Worm (Caenorhabditis elegans) whole organism, young adult: ENCODE data around the gene hid-1.

Source experiments
- B0261.1 ChIP-seq: sonication (generic microtip); optimal IDR thresholded peaks from 2 replicates; lab custom pipeline; 2016; ENCODE audit warnings: mild to moderate bottlenecking, missing genetic modification characterization, moderate library complexity, missing compliant biosample characterization
- F49E8.2 ChIP-seq: sonication (generic microtip); optimal IDR thresholded peaks from 3 replicates; lab custom pipeline; 2017; ENCODE audit warnings: missing genetic modification characterization, mild to moderate bottlenecking, missing compliant biosample characterization, antibody characterized with exemption, moderate library complexity; ENCODE audit not compliant: insufficient read depth
- F52B5.7 ChIP-seq: sonication (generic microtip); optimal IDR thresholded peaks from 2 replicates; lab custom pipeline; 2016; ENCODE audit warnings: mild to moderate bottlenecking, missing genetic modification characterization, missing compliant biosample characterization
- K12H6.12 ChIP-seq: fragments of 200-800 bp; sonication (Bioruptor generic); optimal IDR thresholded peaks from 2 replicates; lab custom pipeline; 2018; ENCODE audit warnings: mild to moderate bottlenecking, missing genetic modification characterization, missing compliant biosample characterization
- ama-1 ChIP-seq, 3 experiments: fragments of 150-350 bp in 1 of 3; sonication (generic microtip) in 2 of 3; optimal IDR thresholded peaks; 2 replicates each; lab custom pipeline; 2014 to 2018; ENCODE audit warnings: missing biosample characterization in 2 of 3, missing genetic modification characterization in 2 of 3, missing genetic modification reagents in 2 of 3
- mcd-1 ChIP-seq: fragments of 200-800 bp; sonication (Bioruptor generic); IDR thresholded peaks from 2 replicates; pipeline ENCODE4 v1.3.6; 2022; ENCODE audit warnings: missing genetic modification reagents, missing genetic modification characterization, missing compliant biosample characterization
- nfya-2 ChIP-seq: fragments of 200-800 bp; sonication (Bioruptor generic); IDR thresholded peaks from 2 replicates; pipeline ENCODE4 v1.3.6; 2022; ENCODE audit warnings: missing genetic modification reagents, missing genetic modification characterization, missing compliant biosample characterization
- pha-4 ChIP-seq: fragments of 150-350 bp; sonication (generic microtip); optimal IDR thresholded peaks from 2 replicates; lab custom pipeline; 2014; ENCODE audit warnings: missing biosample characterization, missing genetic modification reagents, missing genetic modification characterization
- unc-130 ChIP-seq: sonication (generic microtip); optimal IDR thresholded peaks from 2 replicates; lab custom pipeline; 2016; ENCODE audit warnings: missing genetic modification reagents, missing genetic modification characterization, missing compliant biosample characterization
- zfh-2 ChIP-seq: fragments of 200-800 bp; sonication (Bioruptor generic); conservative IDR thresholded peaks from 2 replicates; pipeline ENCODE4 v1.3.6; 2022; ENCODE audit warnings: missing genetic modification reagents, missing genetic modification characterization, missing compliant biosample characterization

DNA sequence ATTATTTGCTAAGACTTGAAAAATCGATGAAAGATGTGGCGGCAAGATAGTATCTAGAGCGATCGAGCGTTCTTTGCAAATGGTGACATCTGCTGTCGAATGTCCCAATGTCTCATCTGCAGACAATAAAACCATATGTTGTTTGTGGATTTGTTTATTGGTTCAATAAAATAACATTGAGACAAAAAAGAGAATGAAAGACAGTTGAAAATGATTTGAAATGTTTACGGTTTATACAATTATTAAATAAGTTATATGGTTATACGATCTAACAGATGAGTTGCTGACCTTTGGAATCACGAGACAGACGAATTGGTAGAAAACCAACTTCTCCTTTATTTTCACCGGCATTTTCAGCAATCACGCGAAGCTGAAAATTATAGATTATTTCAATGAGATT, 15.2 kb upstream of the hid-1 start, which contains the start of gene R04B3.2:
- TF ChIP-seq mcd-1 (GFP tag; lab: Robert Waterston, UW) (no peak), unc-130 (GFP tag; lab: Kevin White, UChicago) (no peak), K12H6.12 (no peak), zfh-2 (GFP tag; lab: Robert Waterston, UW) (no peak), ama-1 (optimal IDR thresholded peaks at IDR 0.05; lab: Kevin White, UChicago) (no peak), ama-1 (GFP tag; optimal IDR thresholded peaks at IDR 0.05; lab: Kevin White, UChicago) (no peak), F49E8.2 (no peak), nfya-2 (GFP tag; lab: Robert Waterston, UW) (no peak), B0261.1 (tag; lab: Kevin White, UChicago) (no peak), F52B5.7 (tag; lab: Kevin White, UChicago) (no peak), pha-4 (no peak)
